Worm (Caenorhabditis elegans) whole organism, early embryonic: Measurements from ENCODE around the gene Y42H9AR.1.
A peak's percentile ranks its signal among the peaks of the same experiment; 100 is the strongest.

Experiments
- B0310.2 ChIP-seq: sonication (generic microtip); optimal IDR thresholded peaks from 2 replicates; lab custom pipeline; 2016; ENCODE audit warnings: mild to moderate bottlenecking, missing genetic modification characterization, missing compliant biosample characterization
- aly-1 ChIP-seq: sonication (generic microtip); optimal IDR thresholded peaks from 2 replicates; lab custom pipeline; 2016; ENCODE audit warnings: missing genetic modification characterization, missing compliant biosample characterization
- ama-1 ChIP-seq: fragments of 150-350 bp; optimal IDR thresholded peaks from 2 replicates; lab custom pipeline; 2014
- ets-7 ChIP-seq: sonication (generic microtip); optimal IDR thresholded peaks from 2 replicates; lab custom pipeline; 2016; ENCODE audit warnings: missing genotype, missing genetic modification characterization, missing compliant biosample characterization
- flt-1 ChIP-seq: fragments of 200-800 bp; sonication (Bioruptor generic); IDR thresholded peaks from 2 replicates; pipeline ENCODE4 v1.3.6; 2022; ENCODE audit warnings: missing genetic modification characterization, missing compliant biosample characterization
- hmbx-1 ChIP-seq: sonication (generic microtip); optimal IDR thresholded peaks from 2 replicates; lab custom pipeline; 2016; ENCODE audit warnings: mild to moderate bottlenecking, missing genetic modification characterization, missing compliant biosample characterization
- hmg-4 ChIP-seq: fragments of 200-800 bp; sonication (Bioruptor generic); optimal IDR thresholded peaks from 2 replicates; lab custom pipeline; 2018; ENCODE audit warnings: mild to moderate bottlenecking, missing genetic modification characterization, missing compliant biosample characterization
- hnd-1 ChIP-seq: sonication (generic microtip); optimal IDR thresholded peaks from 2 replicates; lab custom pipeline; 2016; ENCODE audit warnings: missing genetic modification characterization, missing compliant biosample characterization
- pes-1 ChIP-seq: fragments of 200-800 bp; sonication (Bioruptor generic); IDR thresholded peaks from 2 replicates; pipeline ENCODE4 v1.3.6; 2022; ENCODE audit warnings: missing genetic modification reagents, missing genetic modification characterization, missing compliant biosample characterization
- sea-1 ChIP-seq: fragments of 200-800 bp; sonication (Bioruptor generic); conservative IDR thresholded peaks from 2 replicates; pipeline ENCODE4 v1.3.6; 2022; ENCODE audit warnings: missing genetic modification characterization, missing compliant biosample characterization
- tbx-11 ChIP-seq: fragments of 200-800 bp; sonication (Bioruptor generic); IDR thresholded peaks from 2 replicates; pipeline ENCODE4 v1.3.6; 2022; ENCODE audit warnings: missing genetic modification characterization, missing compliant biosample characterization
- tbx-37 ChIP-seq: fragments of 200-800 bp; sonication (Bioruptor generic); conservative IDR thresholded peaks from 2 replicates; pipeline ENCODE4 v1.3.6; 2022; ENCODE audit warnings: missing genetic modification reagents, missing genetic modification characterization, missing compliant biosample characterization

DNA sequence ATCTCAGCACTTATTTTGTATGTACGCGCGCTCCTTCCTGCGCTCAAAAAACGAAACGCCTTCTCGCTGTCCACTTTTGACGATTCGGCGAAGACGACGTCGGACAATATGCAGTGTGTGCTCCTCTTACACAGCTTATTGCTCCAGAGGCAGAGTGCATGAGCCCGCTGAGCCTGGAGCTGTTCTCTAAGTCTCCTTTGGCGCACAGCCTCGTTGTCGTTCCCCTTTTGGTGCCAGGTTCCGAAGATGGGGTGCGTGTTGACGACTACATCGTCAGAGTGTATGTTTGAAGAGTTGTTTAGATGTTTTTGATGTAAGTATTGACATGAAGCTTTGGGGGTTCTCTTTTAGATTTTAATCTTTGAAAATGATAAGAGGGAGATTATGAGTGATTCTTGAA lies 42.9 kb upstream of the Y42H9AR.1 start:
- TF ChIP-seq pes-1: no peak
- TF ChIP-seq tbx-11 (GFP tag; lab: Robert Waterston, UW): no peak
- no peak for TF ChIP-seq sea-1
- TF ChIP-seq flt-1 (GFP tag; lab: Robert Waterston, UW): 0 out of 2 replicates have a peak, but pooled peaks have one; percentile 16
- TF ChIP-seq ets-7 (tag; lab: Kevin White, UChicago): no peak
- TF ChIP-seq ama-1 (lab: Kevin White, UChicago): no peak
- TF ChIP-seq hnd-1 (tag; lab: Kevin White, UChicago): no peak
- no peak for TF ChIP-seq aly-1
- no peak for TF ChIP-seq tbx-37 (GFP tag; lab: Robert Waterston, UW)
- no peak for TF ChIP-seq hmbx-1
- TF ChIP-seq hmg-4: no peak
- no peak for TF ChIP-seq B0310.2
